Fruit fly (Drosophila melanogaster): ENCODE data around the gene Uck.

dm6 chr3R:24284164-24284563, 5.8 kb upstream of the Uck start:
- TF ChIP-seq Myc (optimal IDR thresholded peaks at IDR 0.05), result no peak
- no peak for TF ChIP-seq psq (optimal IDR thresholded peaks at IDR 0.05)
- TF ChIP-seq Sin3A (optimal IDR thresholded peaks at IDR 0.05), result no peak
- no peak for TF ChIP-seq ttk (optimal IDR thresholded peaks at IDR 0.05)

Data from Kc167 (cell line).